Worm (Caenorhabditis elegans) whole organism, L1 larva: Measurements from ENCODE around the gene fbxb-22.

Experiments used
- C16A3.4 ChIP-seq: fragments of 150-350 bp; optimal IDR thresholded peaks from 2 replicates; lab custom pipeline; 2014; ENCODE audit warnings: missing biosample characterization, missing genetic modification characterization
- aha-1 ChIP-seq: fragments of 150-350 bp; optimal IDR thresholded peaks from 2 replicates; lab custom pipeline; 2014; ENCODE audit warnings: missing biosample characterization, missing genetic modification characterization
- aly-2 ChIP-seq: fragments of 150-350 bp; optimal IDR thresholded peaks from 2 replicates; lab custom pipeline; 2014; ENCODE audit warnings: missing biosample characterization, missing genetic modification characterization
- blmp-1 ChIP-seq: fragments of 150-350 bp; optimal IDR thresholded peaks from 2 replicates; lab custom pipeline; 2014; ENCODE audit warnings: missing biosample characterization, missing genetic modification characterization
- ceh-82 ChIP-seq, 3 experiments: fragments of 150-350 bp in 1 of 3; sonication (generic microtip) in 2 of 3; optimal IDR thresholded peaks; 2 replicates each; lab custom pipeline; 2014 to 2017; ENCODE audit warnings: missing biosample characterization in 3 of 3, missing genetic modification characterization in 3 of 3
- ceh-88 ChIP-seq: fragments of 200-800 bp; sonication (Bioruptor generic); IDR thresholded peaks from 2 replicates; pipeline ENCODE4 v1.3.6; 2022; ENCODE audit warnings: missing genetic modification characterization, missing compliant biosample characterization
- ceh-90 ChIP-seq: sonication (generic microtip); optimal IDR thresholded peaks from 2 replicates; lab custom pipeline; 2016; ENCODE audit warnings: missing genetic modification characterization, missing compliant biosample characterization
- ces-1 ChIP-seq: fragments of 150-350 bp; optimal IDR thresholded peaks from 2 replicates; lab custom pipeline; 2014; ENCODE audit warnings: missing biosample characterization, missing genetic modification reagents, missing genetic modification characterization
- dpl-1 ChIP-seq, 3 experiments: fragments of 150-350 bp in 2 of 3; sonication (generic microtip) in 1 of 3; optimal IDR thresholded peaks; 2 replicates each; lab custom pipeline; 2014 to 2017; ENCODE audit warnings: missing biosample characterization in 3 of 3, missing genetic modification characterization in 3 of 3, missing genetic modification reagents in 3 of 3
- fkh-10 ChIP-seq: sonication (generic microtip); optimal IDR thresholded peaks from 2 replicates; lab custom pipeline; 2017; ENCODE audit warnings: missing biosample characterization, missing genetic modification reagents, missing genetic modification characterization
- fos-1 ChIP-seq: fragments of 150-350 bp; optimal IDR thresholded peaks from 2 replicates; lab custom pipeline; 2014; ENCODE audit warnings: missing biosample characterization, missing genetic modification characterization
- hlh-17 ChIP-seq: fragments of 200-800 bp; sonication (Bioruptor generic); optimal IDR thresholded peaks from 2 replicates; lab custom pipeline; 2018; ENCODE audit warnings: missing genetic modification characterization, mild to moderate bottlenecking, missing compliant biosample characterization, moderate library complexity, borderline replicate concordance
- hlh-4 ChIP-seq: sonication (generic microtip); optimal IDR thresholded peaks from 2 replicates; lab custom pipeline; 2016; ENCODE audit warnings: mild to moderate bottlenecking, missing genetic modification characterization, missing compliant biosample characterization
- hpl-2 ChIP-seq: fragments of 150-350 bp; optimal IDR thresholded peaks from 2 replicates; lab custom pipeline; 2014; ENCODE audit warnings: missing biosample characterization, missing genetic modification reagents, missing genetic modification characterization
- lin-14 ChIP-seq: fragments of 200-800 bp; sonication (Bioruptor generic); optimal IDR thresholded peaks from 2 replicates; lab custom pipeline; 2018; ENCODE audit warnings: mild to moderate bottlenecking, missing genetic modification characterization, moderate library complexity, missing compliant biosample characterization
- lin-39 ChIP-seq: fragments of 150-350 bp; optimal IDR thresholded peaks from 2 replicates; lab custom pipeline; 2014; ENCODE audit warnings: missing biosample characterization, missing genetic modification reagents, missing genetic modification characterization
- lsy-2 ChIP-seq, 2 experiments: fragments of 150-350 bp; optimal IDR thresholded peaks; 2 replicates each; lab custom pipeline; 2014; ENCODE audit warnings: missing biosample characterization in 2 of 2, missing genetic modification characterization in 2 of 2
- nhr-11 ChIP-seq: fragments of 150-350 bp; optimal IDR thresholded peaks from 2 replicates; lab custom pipeline; 2014; ENCODE audit warnings: missing biosample characterization, missing genetic modification characterization
- nhr-12 ChIP-seq: sonication (generic microtip); optimal IDR thresholded peaks from 2 replicates; lab custom pipeline; 2017; ENCODE audit warnings: missing biosample characterization, missing genetic modification characterization
- nhr-20 ChIP-seq: sonication (generic microtip); optimal IDR thresholded peaks from 2 replicates; lab custom pipeline; 2016; ENCODE audit warnings: mild to moderate bottlenecking, missing genetic modification characterization, missing compliant biosample characterization
- nhr-237 ChIP-seq: fragments of 150-350 bp; optimal IDR thresholded peaks from 2 replicates; lab custom pipeline; 2014; ENCODE audit warnings: missing biosample characterization, missing genetic modification characterization
- nhr-76 ChIP-seq: sonication (generic microtip); optimal IDR thresholded peaks from 2 replicates; lab custom pipeline; 2017; ENCODE audit warnings: missing biosample characterization, missing genetic modification characterization
- nhr-77 ChIP-seq: fragments of 150-350 bp; optimal IDR thresholded peaks from 2 replicates; lab custom pipeline; 2014; ENCODE audit warnings: missing biosample characterization, missing genetic modification characterization
- nhr-90 ChIP-seq: sonication (generic microtip); optimal IDR thresholded peaks from 2 replicates; lab custom pipeline; 2016; ENCODE audit warnings: mild to moderate bottlenecking, missing genetic modification characterization, missing compliant biosample characterization; ENCODE audit not compliant: poor library complexity
- pag-3 ChIP-seq: sonication (generic microtip); optimal IDR thresholded peaks from 2 replicates; lab custom pipeline; 2017; ENCODE audit warnings: missing genetic modification characterization, mild to moderate bottlenecking, missing compliant biosample characterization, antibody characterized with exemption, borderline replicate concordance; ENCODE audit not compliant: insufficient read depth
- snpc-4 ChIP-seq: fragments of 150-350 bp; optimal IDR thresholded peaks from 2 replicates; lab custom pipeline; 2014; ENCODE audit warnings: missing biosample characterization, missing genetic modification characterization
- snu-23 ChIP-seq: sonication (generic microtip); optimal IDR thresholded peaks from 2 replicates; lab custom pipeline; 2016; ENCODE audit warnings: missing genetic modification characterization, missing compliant biosample characterization
- sptf-1 ChIP-seq: fragments of 150-350 bp; optimal IDR thresholded peaks from 2 replicates; lab custom pipeline; 2014; ENCODE audit warnings: missing biosample characterization, missing genetic modification characterization
- unc-62 ChIP-seq: fragments of 150-350 bp; optimal IDR thresholded peaks from 2 replicates; lab custom pipeline; 2014; ENCODE audit warnings: missing biosample characterization, missing genetic modification reagents, missing genetic modification characterization
- unc-86 ChIP-seq: sonication (generic microtip); optimal IDR thresholded peaks from 2 replicates; lab custom pipeline; 2016; ENCODE audit warnings: missing genetic modification characterization, missing compliant biosample characterization
- unc-98 ChIP-seq: fragments of 200-800 bp; sonication (Bioruptor generic); IDR thresholded peaks from 2 replicates; pipeline ENCODE4 v1.3.6; 2022; ENCODE audit warnings: missing genetic modification characterization, missing compliant biosample characterization
- vab-15 ChIP-seq: sonication (generic microtip); optimal IDR thresholded peaks from 2 replicates; lab custom pipeline; 2017; ENCODE audit warnings: missing genotype, mild to moderate bottlenecking, missing genetic modification characterization, missing compliant biosample characterization
- zag-1 ChIP-seq: fragments of 150-350 bp; optimal IDR thresholded peaks from 2 replicates; lab custom pipeline; 2014; ENCODE audit warnings: missing biosample characterization, missing genetic modification characterization
- zip-4 ChIP-seq: fragments of 200-800 bp; sonication (Bioruptor generic); optimal IDR thresholded peaks from 2 replicates; lab custom pipeline; 2018; ENCODE audit warnings: mild to moderate bottlenecking, missing genetic modification characterization, moderate library complexity, missing compliant biosample characterization

Gene fbxb-22

DNA sequence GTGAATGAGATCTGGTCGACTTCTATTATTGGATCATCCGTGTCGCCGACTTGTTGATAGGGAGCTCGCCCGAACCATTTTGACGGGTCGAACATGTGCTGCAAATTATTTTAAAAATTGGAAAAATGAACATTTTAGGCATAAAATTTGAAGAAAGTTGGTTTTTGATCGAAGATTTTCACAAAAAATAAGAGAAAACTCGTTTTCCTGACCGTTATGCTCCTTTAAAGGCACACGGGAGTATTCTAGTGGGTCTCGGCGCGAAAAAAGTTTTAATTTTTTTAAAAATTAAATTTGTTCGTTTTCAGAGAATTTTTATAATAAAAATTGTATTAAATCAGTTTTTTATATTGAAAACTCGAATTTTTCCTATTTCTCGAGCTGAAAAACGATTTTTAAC lies 30.7 kb upstream of the fbxb-22 start, which contains the start of gene Y56A3A.16:
Y56A3A.16 (minus strand) TSS at position 101 of the 400 bp plus-strand sequence.
- no peak for TF ChIP-seq C16A3.4 (tag; lab: Kevin White, UChicago)
- TF ChIP-seq lin-39 = no peak
- no peak for TF ChIP-seq ces-1 (GFP tag; lab: Kevin White, UChicago)
- TF ChIP-seq lin-14 (GFP tag; lab: Kevin White, UChicago) = no peak
- TF ChIP-seq nhr-76 (tag; lab: Kevin White, UChicago) = no peak
- TF ChIP-seq, all 84 proteins: peak for 0

- TF ChIP-seq lin-14 (GFP tag; lab: Kevin White, UChicago) (no peak), ceh-88 (GFP tag; lab: Robert Waterston, UW) (no peak), nhr-90 (tag; lab: Kevin White, UChicago) (no peak), fkh-10 (GFP tag; lab: Kevin White, UChicago) (no peak), nhr-11 (tag; lab: Kevin White, UChicago) (no peak), dpl-1 (GFP tag; optimal IDR thresholded peaks at IDR 0.05; lab: Kevin White, UChicago) (no peak), aha-1 (no peak), lsy-2 (tag; optimal IDR thresholded peaks at IDR 0.05; lab: Kevin White, UChicago) (no peak)
These were observed 26.2 kb upstream of the fbxb-22 start, which contains the start of gene faah-4 for ce11 chrIII:11909778-11910177. TSS of gene faah-4 (minus strand) at chrIII:11909878.

- TF ChIP-seq hpl-2 = no peak
- no peak for TF ChIP-seq sptf-1 (tag; lab: Kevin White, UChicago)
- TF ChIP-seq snpc-4 = no peak
- no peak for TF ChIP-seq nhr-11 (tag; lab: Kevin White, UChicago)
- TF ChIP-seq unc-86 (tag; lab: Kevin White, UChicago) = no peak
- TF ChIP-seq unc-98 (GFP tag; lab: Robert Waterston, UW) = no peak
- TF ChIP-seq hlh-17 (GFP tag; lab: Kevin White, UChicago) = no peak
- TF ChIP-seq ceh-88 (GFP tag; lab: Robert Waterston, UW) = no peak
- no peak for TF ChIP-seq nhr-12 (tag; lab: Kevin White, UChicago)
- no peak for TF ChIP-seq ceh-82 (tag; optimal IDR thresholded peaks at IDR 0.05; lab: Kevin White, UChicago)
- no peak for TF ChIP-seq unc-62 (GFP tag; lab: Kevin White, UChicago)
- no peak for TF ChIP-seq snu-23 (GFP tag; lab: Kevin White, UChicago)
- TF ChIP-seq zip-4 (GFP tag; lab: Kevin White, UChicago) = no peak
- TF ChIP-seq vab-15 (tag; lab: Kevin White, UChicago) = no peak
- no peak for TF ChIP-seq lin-14 (GFP tag; lab: Kevin White, UChicago)
- no peak for TF ChIP-seq lsy-2 (tag; optimal IDR thresholded peaks at IDR 0.05; lab: Kevin White, UChicago)
- no peak for TF ChIP-seq hlh-4 (tag; lab: Kevin White, UChicago)
- no peak for TF ChIP-seq ceh-90 (tag; lab: Kevin White, UChicago)
- TF ChIP-seq nhr-77 = no peak
These were observed 25.1 kb upstream of the fbxb-22 start, which contains the start of gene fbxb-24 for ce11 chrIII:11908660-11909059. TSS of gene fbxb-24 (plus strand) at chrIII:11908960.

ce11 chrIII:11907177-11907576 lies 23.6 kb upstream of the fbxb-22 start, which contains the start of gene sdz-33:
TSS of gene sdz-33 (plus strand) at chrIII:11907477.
- no peak for TF ChIP-seq blmp-1
- TF ChIP-seq zag-1 (tag; lab: Kevin White, UChicago) = no peak
- no peak for TF ChIP-seq fos-1 (tag; lab: Kevin White, UChicago)
- TF ChIP-seq dpl-1 (GFP tag; optimal IDR thresholded peaks at IDR 0.05; lab: Kevin White, UChicago) = no peak
- no peak for TF ChIP-seq aly-2 (tag; lab: Kevin White, UChicago)
- no peak for TF ChIP-seq nhr-237 (tag; lab: Kevin White, UChicago)
- TF ChIP-seq nhr-20 (tag; lab: Kevin White, UChicago) = no peak
- no peak for TF ChIP-seq fkh-10 (GFP tag; lab: Kevin White, UChicago)
- TF ChIP-seq snu-23 (GFP tag; lab: Kevin White, UChicago) = no peak
- TF ChIP-seq nhr-11 (tag; lab: Kevin White, UChicago) = no peak
- no peak for TF ChIP-seq pag-3 (tag; lab: Kevin White, UChicago)
- no peak for TF ChIP-seq unc-98 (GFP tag; lab: Robert Waterston, UW)
